Fruit fly (Drosophila melanogaster): ENCODE results near the gene gwl.

The gwl gene

dm6 chr3R:18738086-18738485, 8.1 kb upstream of the gwl start (continued):
- TF ChIP-seq Ets97D (GFP tag; optimal IDR thresholded peaks at IDR 0.05), result peak; percentile 3
- no peak for TF ChIP-seq klu (GFP tag; IDR thresholded peaks at IDR 0.05)
- no peak for TF ChIP-seq Ptx1 (GFP tag; IDR thresholded peaks at IDR 0.05)
- no peak for TF ChIP-seq run (tag; optimal IDR thresholded peaks at IDR 0.05)
- peak; percentile 34; the same call in 1 of the 2 replicates for TF ChIP-seq CG9932 (GFP tag; IDR thresholded peaks at IDR 0.05)
- peak; percentile 35 for TF ChIP-seq phol (tag; optimal IDR thresholded peaks at IDR 0.05)
- peak; percentile 72 for TF ChIP-seq Sry-δ (GFP tag; optimal IDR thresholded peaks at IDR 0.05)
- TF ChIP-seq MESR4 (GFP tag; optimal IDR thresholded peaks at IDR 0.05), result no peak
- TF ChIP-seq CG7928 (GFP tag; optimal IDR thresholded peaks at IDR 0.05), result no peak
- no peak for TF ChIP-seq unpg (GFP tag; optimal IDR thresholded peaks at IDR 0.05)
- no peak for TF ChIP-seq sna (GFP tag; IDR thresholded peaks at IDR 0.05; ENCODE audit: partially characterized antibody)
- TF ChIP-seq CG6689 (GFP tag; IDR thresholded peaks at IDR 0.05), result peak; percentile 41; the same call in 1 of the 2 replicates
- TF ChIP-seq twi (tag; optimal IDR thresholded peaks at IDR 0.05), result peak; percentile 62
- peak; percentile 13 for TF ChIP-seq Antp (GFP tag; optimal IDR thresholded peaks at IDR 0.05)
- TF ChIP-seq chn (GFP tag; optimal IDR thresholded peaks at IDR 0.05), result no peak
- peak; percentile 28; the same call in 1 of the 2 replicates for TF ChIP-seq CG4404 (GFP tag; IDR thresholded peaks at IDR 0.05)
- TF ChIP-seq CG8478 (optimal IDR thresholded peaks at IDR 0.05), result no peak
- peak in 1 of 2 experiments; percentile 40 for TF ChIP-seq Pdp1 (GFP tag; optimal IDR thresholded peaks at IDR 0.05)
- no peak for TF ChIP-seq ttk (GFP tag; IDR thresholded peaks at IDR 0.05)
- 0 out of 2 replicates have a peak, but pooled peaks have one; percentile 28 for TF ChIP-seq CG2129 (GFP tag; IDR thresholded peaks at IDR 0.05; ENCODE audit: partially characterized antibody)
- TF ChIP-seq ato (GFP tag; IDR thresholded peaks at IDR 0.05; ENCODE audit: partially characterized antibody), result no peak
- no peak for TF ChIP-seq Max (GFP tag; optimal IDR thresholded peaks at IDR 0.05)
- TF ChIP-seq Abd-B (GFP tag; optimal IDR thresholded peaks at IDR 0.05), result peak; percentile 1
- TF ChIP-seq Ets65A (GFP tag), result peak; percentile 88

dm6 chr3R:18738705-18739434, 7.3 kb upstream of the gwl start:
- TF ChIP-seq CG3995 (GFP tag; optimal IDR thresholded peaks at IDR 0.05), result peak; percentile 36
- TF ChIP-seq CG11504 (tag; optimal IDR thresholded peaks at IDR 0.05), result peak; percentile 29
- no peak for TF ChIP-seq Hsf (GFP tag; optimal IDR thresholded peaks at IDR 0.05)
- TF ChIP-seq hb (GFP tag; IDR thresholded peaks at IDR 0.05; ENCODE audit: partially characterized antibody), result 0 out of 3 replicates have a peak, but pooled peaks have one; percentile 52
- TF ChIP-seq CG6654 (GFP tag; optimal IDR thresholded peaks at IDR 0.05), result peak; percentile 85
- peak; percentile 1 for TF ChIP-seq CG10979 (tag; optimal IDR thresholded peaks at IDR 0.05)
- TF ChIP-seq Poxn (GFP tag; IDR thresholded peaks at IDR 0.05), result no peak
- TF ChIP-seq HLH54F (GFP tag; optimal IDR thresholded peaks at IDR 0.05), result no peak
- no peak for TF ChIP-seq CkIIα-i1 (GFP tag; IDR thresholded peaks at IDR 0.05)
- no peak for TF ChIP-seq abd-A (tag; optimal IDR thresholded peaks at IDR 0.05)
- no peak for TF ChIP-seq CG14860 (GFP tag; IDR thresholded peaks at IDR 0.05; ENCODE audit: partially characterized antibody)
- TF ChIP-seq Trl (optimal IDR thresholded peaks at IDR 0.05), result peak in 1 of 2 experiments; percentile 36
- no peak for TF ChIP-seq Trl (GFP tag; optimal IDR thresholded peaks at IDR 0.05)
- no peak for TF ChIP-seq CG9817 (tag; optimal IDR thresholded peaks at IDR 0.05)
- no peak for TF ChIP-seq Usf (GFP tag; optimal IDR thresholded peaks at IDR 0.05)
- TF ChIP-seq phol (tag; optimal IDR thresholded peaks at IDR 0.05), result peak; percentile 20
- TF ChIP-seq Med (GFP tag), result peak; percentile 25
- TF ChIP-seq Sox102F (GFP tag; optimal IDR thresholded peaks at IDR 0.05), result peak; percentile 14
- TF ChIP-seq HLH3B (GFP tag; IDR thresholded peaks at IDR 0.05), result no peak
- TF ChIP-seq chm (GFP tag; IDR thresholded peaks at IDR 0.05), result no peak
- peak; percentile 56 for TF ChIP-seq sens (GFP tag)
- TF ChIP-seq zfh1 (GFP tag; IDR thresholded peaks at IDR 0.05), result 0 out of 3 replicates have a peak, but pooled peaks have one; percentile 26
